Fruit fly (Drosophila melanogaster) whole organism, embryonic: ENCODE results near the gene Kat60.

ENCODE experiments used
- Abd-B ChIP-seq: fragments of 200-800 bp; sonication (Bioruptor generic); optimal IDR thresholded peaks from 2 replicates; lab custom pipeline; 2018; ENCODE audit warnings: missing biosample characterization, mild to moderate bottlenecking, missing genetic modification characterization, moderate library complexity
- B-H2 ChIP-seq: fragments of 200-800 bp; sonication (Bioruptor generic); optimal IDR thresholded peaks from 2 replicates; lab custom pipeline; 2018; ENCODE audit warnings: missing biosample characterization, mild to moderate bottlenecking, missing genetic modification characterization
- Blimp-1 ChIP-seq: fragments of 200-800 bp; sonication (Bioruptor generic); optimal IDR thresholded peaks from 3 replicates; lab custom pipeline; 2018; ENCODE audit warnings: missing biosample characterization, missing genetic modification characterization, mild to moderate bottlenecking, moderate library complexity, missing genetic modification reagents
- BtbVII ChIP-seq: fragments of 200-800 bp; sonication (Bioruptor generic); optimal IDR thresholded peaks from 3 replicates; lab custom pipeline; 2017; ENCODE audit warnings: missing biosample characterization, mild to moderate bottlenecking, missing genetic modification characterization
- C15 ChIP-seq: fragments of 200-800 bp; sonication (Bioruptor generic); IDR thresholded peaks from 3 replicates; pipeline ENCODE4 v1.3.6; 2022; ENCODE audit warnings: missing biosample characterization, missing genetic modification characterization
- CG10147 ChIP-seq: fragments of 200-800 bp; sonication (Bioruptor generic); optimal IDR thresholded peaks from 2 replicates; lab custom pipeline; 2019; ENCODE audit warnings: missing biosample characterization, mild to moderate bottlenecking, missing genetic modification characterization, moderate library complexity
- CG12071 ChIP-seq: fragments of 200-800 bp; sonication (Bioruptor generic); optimal IDR thresholded peaks from 3 replicates; lab custom pipeline; 2018; ENCODE audit warnings: missing biosample characterization, mild to moderate bottlenecking, missing genetic modification characterization
- CG12155 ChIP-seq: fragments of 200-800 bp; sonication (Bioruptor generic); optimal IDR thresholded peaks from 3 replicates; lab custom pipeline; 2016; ENCODE audit warnings: missing biosample characterization, missing genetic modification characterization
- CG12744 ChIP-seq: fragments of 200-800 bp; sonication (Bioruptor generic); optimal IDR thresholded peaks from 2 replicates; lab custom pipeline; 2016; ENCODE audit warnings: missing biosample characterization, missing genetic modification characterization
- CG12942 ChIP-seq: fragments of 200-800 bp; sonication (Bioruptor generic); optimal IDR thresholded peaks from 3 replicates; lab custom pipeline; 2016; ENCODE audit warnings: missing biosample characterization, missing genetic modification characterization
- CG14860 ChIP-seq: fragments of 200-800 bp; sonication (Bioruptor generic); IDR thresholded peaks from 3 replicates; pipeline ENCODE4 v1.3.6; 2022; ENCODE audit warnings: missing biosample characterization, missing genetic modification characterization; ENCODE audit not compliant: partially characterized antibody
- CG15011 ChIP-seq: fragments of 200-800 bp; sonication (Bioruptor generic); optimal IDR thresholded peaks from 3 replicates; lab custom pipeline; 2018; ENCODE audit warnings: missing biosample characterization, mild to moderate bottlenecking, missing genetic modification characterization
- CG17385 ChIP-seq: fragments of 200-800 bp; sonication (Bioruptor generic); optimal IDR thresholded peaks from 3 replicates; lab custom pipeline; 2018; ENCODE audit warnings: missing biosample characterization, mild to moderate bottlenecking, missing genetic modification characterization
- CG18764 ChIP-seq: fragments of 200-800 bp; sonication (Bioruptor generic); optimal IDR thresholded peaks from 3 replicates; lab custom pipeline; 2016; ENCODE audit warnings: missing biosample characterization, missing genetic modification characterization
- CG3726 ChIP-seq: fragments of 200-800 bp; sonication (Bioruptor generic); IDR thresholded peaks from 3 replicates; pipeline ENCODE4, ENCODE4 v1.3.6; 2022; ENCODE audit warnings: missing biosample characterization, missing genetic modification characterization
- CG3995 ChIP-seq: fragments of 200-800 bp; sonication (Bioruptor generic); optimal IDR thresholded peaks from 3 replicates; lab custom pipeline; 2016; ENCODE audit warnings: missing biosample characterization, missing genetic modification characterization
- CG7357 ChIP-seq: fragments of 200-800 bp; sonication (Bioruptor generic); IDR thresholded peaks from 3 replicates; pipeline ENCODE4 v1.3.6; 2022; ENCODE audit warnings: missing biosample characterization, missing genetic modification characterization
- CG7928 ChIP-seq: fragments of 200-800 bp; sonication (Bioruptor generic); optimal IDR thresholded peaks from 2 replicates; lab custom pipeline; 2017; ENCODE audit warnings: missing biosample characterization, mild to moderate bottlenecking, missing genetic modification characterization
- CG8359 ChIP-seq: fragments of 200-800 bp; sonication (Bioruptor generic); optimal IDR thresholded peaks from 2 replicates; lab custom pipeline; 2017; ENCODE audit warnings: missing biosample characterization, mild to moderate bottlenecking, missing genetic modification characterization, borderline replicate concordance
- CG9215 ChIP-seq: fragments of 200-800 bp; sonication (Bioruptor generic); IDR thresholded peaks from 2 replicates; pipeline ENCODE4 v1.3.6; 2022; ENCODE audit warnings: missing biosample characterization, missing genetic modification characterization
- CG9932 ChIP-seq: fragments of 200-800 bp; sonication (Bioruptor generic); IDR thresholded peaks from 2 replicates; pipeline ENCODE4 v1.3.6; 2022; ENCODE audit warnings: missing biosample characterization, missing genetic modification characterization
- Dbx ChIP-seq: fragments of 200-800 bp; sonication (Bioruptor generic); IDR thresholded peaks from 3 replicates; pipeline ENCODE4 v1.3.6; 2022; ENCODE audit warnings: missing biosample characterization, missing genetic modification characterization
- ERR ChIP-seq: fragments of 200-800 bp; sonication (Bioruptor generic); optimal IDR thresholded peaks from 2 replicates; lab custom pipeline; 2016; ENCODE audit warnings: missing biosample characterization, missing genetic modification characterization
- HmgZ ChIP-seq: fragments of 200-800 bp; sonication (Bioruptor generic); optimal IDR thresholded peaks from 2 replicates; lab custom pipeline; 2018; ENCODE audit warnings: missing biosample characterization, mild to moderate bottlenecking, missing genetic modification characterization
- Hsf ChIP-seq: fragments of 200-800 bp; sonication (Bioruptor generic); optimal IDR thresholded peaks from 3 replicates; lab custom pipeline; 2016; ENCODE audit warnings: missing biosample characterization, missing genetic modification characterization
- Lhr ChIP-seq: fragments of 200-800 bp; sonication (Bioruptor generic); optimal IDR thresholded peaks from 3 replicates; lab custom pipeline; 2017; ENCODE audit warnings: mild to moderate bottlenecking, missing biosample characterization, missing genetic modification reagents, missing genetic modification characterization
- MTF-1 ChIP-seq: fragments of 200-800 bp; sonication (Bioruptor generic); optimal IDR thresholded peaks from 2 replicates; lab custom pipeline; 2018; ENCODE audit warnings: missing biosample characterization, mild to moderate bottlenecking, missing genetic modification characterization, borderline replicate concordance
- Med ChIP-seq: fragments of 200-800 bp; sonication (Bioruptor generic); peaks from one replicate; lab custom pipeline; 2016; ENCODE audit warnings: missing biosample characterization, missing genetic modification characterization, mild to moderate bottlenecking, inconsistent platforms, moderate library complexity
- Meics ChIP-seq: fragments of 200-800 bp; sonication (Bioruptor generic); optimal IDR thresholded peaks from 2 replicates; lab custom pipeline; 2017; ENCODE audit warnings: missing biosample characterization, mild to moderate bottlenecking, missing genetic modification characterization
- Sin3A ChIP-seq: fragments of >200 bp; optimal IDR thresholded peaks from 2 replicates; lab custom pipeline; 2018
- Sox100B ChIP-seq: fragments of 200-800 bp; sonication (Bioruptor generic); optimal IDR thresholded peaks from 3 replicates; lab custom pipeline; 2018; ENCODE audit warnings: missing biosample characterization, mild to moderate bottlenecking, missing genetic modification characterization
- ac ChIP-seq: fragments of 200-800 bp; sonication (Bioruptor generic); optimal IDR thresholded peaks from 3 replicates; lab custom pipeline; 2017; ENCODE audit warnings: missing biosample characterization, mild to moderate bottlenecking, missing genetic modification characterization
- ase ChIP-seq: fragments of 200-800 bp; sonication (Bioruptor generic); IDR thresholded peaks from 3 replicates; pipeline ENCODE4 v1.3.6; 2022; ENCODE audit warnings: missing biosample characterization, missing genetic modification characterization
- crc ChIP-seq: fragments of 200-800 bp; sonication (Bioruptor generic); optimal IDR thresholded peaks from 2 replicates; lab custom pipeline; 2016; ENCODE audit warnings: missing biosample characterization, missing genetic modification characterization
- danr ChIP-seq: fragments of 200-800 bp; sonication (Bioruptor generic); IDR thresholded peaks from 2 replicates; pipeline ENCODE4 v1.3.6; 2022; ENCODE audit warnings: missing biosample characterization, missing genetic modification characterization
- h ChIP-seq: fragments of >200 bp; optimal IDR thresholded peaks from 2 replicates; lab custom pipeline; 2017
- ham ChIP-seq: fragments of 200-800 bp; sonication (Bioruptor generic); IDR thresholded peaks from 2 replicates; pipeline ENCODE4 v1.3.6; 2022; ENCODE audit warnings: missing biosample characterization, missing genetic modification characterization
- ind ChIP-seq: fragments of 200-800 bp; sonication (Bioruptor generic); optimal IDR thresholded peaks from 3 replicates; lab custom pipeline; 2016; ENCODE audit warnings: missing biosample characterization, missing genetic modification characterization
- lmd ChIP-seq: fragments of 200-800 bp; sonication (Bioruptor generic); IDR thresholded peaks from 2 replicates; pipeline ENCODE4 v1.3.6; 2022; ENCODE audit warnings: missing biosample characterization, missing genetic modification characterization
- lov ChIP-seq, 2 experiments: fragments of 200-800 bp in 1 of 2; fragments of >200 bp in 1 of 2; sonication (Bioruptor generic) in 1 of 2; IDR thresholded peaks in 1 of 2; optimal IDR thresholded peaks in 1 of 2; 2 replicates in 1 of 2; 3 replicates in 1 of 2; pipeline versions ENCODE4 v1.3.6 to Lab custom; 2017 to 2022; ENCODE audit warnings: missing biosample characterization in 1 of 2, missing genetic modification characterization in 1 of 2
- odd ChIP-seq: fragments of 200-800 bp; sonication (Bioruptor generic); optimal IDR thresholded peaks from 2 replicates; lab custom pipeline; 2017; ENCODE audit warnings: missing biosample characterization, mild to moderate bottlenecking, missing genetic modification characterization
- pfk ChIP-seq: fragments of 200-800 bp; sonication (Bioruptor generic); optimal IDR thresholded peaks from 2 replicates; lab custom pipeline; 2018; ENCODE audit warnings: missing biosample characterization, mild to moderate bottlenecking, missing genetic modification characterization, moderate library complexity
- ro ChIP-seq: fragments of 200-800 bp; sonication (Bioruptor generic); IDR thresholded peaks from 2 replicates; pipeline ENCODE4 v1.3.6; 2022; ENCODE audit warnings: missing biosample characterization, missing genetic modification characterization
- salm ChIP-seq: fragments of 200-800 bp; sonication (Bioruptor generic); optimal IDR thresholded peaks from 2 replicates; lab custom pipeline; 2018; ENCODE audit warnings: missing biosample characterization, mild to moderate bottlenecking, missing genetic modification characterization
- sc ChIP-seq, 3 experiments: fragments of >200 bp in 2 of 3; fragments of 200-800 bp in 1 of 3; sonication (Bioruptor generic) in 1 of 3; optimal IDR thresholded peaks; 2 replicates in 2 of 3; 3 replicates in 1 of 3; lab custom pipeline; 2017; ENCODE audit warnings: mild to moderate bottlenecking in 1 of 3, missing biosample characterization in 1 of 3, missing genetic modification characterization in 1 of 3, missing genetic modification reagents in 1 of 3
- scrt ChIP-seq: fragments of 200-800 bp; sonication (Bioruptor generic); optimal IDR thresholded peaks from 2 replicates; lab custom pipeline; 2018; ENCODE audit warnings: missing biosample characterization, mild to moderate bottlenecking, missing genetic modification characterization, moderate library complexity
- slou ChIP-seq: fragments of 200-800 bp; sonication (Bioruptor generic); optimal IDR thresholded peaks from 3 replicates; lab custom pipeline; 2016; ENCODE audit warnings: missing biosample characterization, missing genetic modification characterization
- ssp ChIP-seq: fragments of 200-800 bp; sonication (Bioruptor generic); IDR thresholded peaks from 2 replicates; pipeline ENCODE4 v1.3.6; 2022; ENCODE audit warnings: missing biosample characterization, missing genetic modification characterization
- tap ChIP-seq: fragments of 200-800 bp; optimal IDR thresholded peaks from 3 replicates; lab custom pipeline; 2019; ENCODE audit warnings: missing biosample characterization, mild to moderate bottlenecking, missing genetic modification characterization, moderate library complexity
- vvl ChIP-seq: fragments of 200-800 bp; sonication (Bioruptor generic); IDR thresholded peaks from 2 replicates; pipeline ENCODE4 v1.3.6; 2022; ENCODE audit warnings: missing biosample characterization, missing genetic modification characterization

Kat60 gene

DNA sequence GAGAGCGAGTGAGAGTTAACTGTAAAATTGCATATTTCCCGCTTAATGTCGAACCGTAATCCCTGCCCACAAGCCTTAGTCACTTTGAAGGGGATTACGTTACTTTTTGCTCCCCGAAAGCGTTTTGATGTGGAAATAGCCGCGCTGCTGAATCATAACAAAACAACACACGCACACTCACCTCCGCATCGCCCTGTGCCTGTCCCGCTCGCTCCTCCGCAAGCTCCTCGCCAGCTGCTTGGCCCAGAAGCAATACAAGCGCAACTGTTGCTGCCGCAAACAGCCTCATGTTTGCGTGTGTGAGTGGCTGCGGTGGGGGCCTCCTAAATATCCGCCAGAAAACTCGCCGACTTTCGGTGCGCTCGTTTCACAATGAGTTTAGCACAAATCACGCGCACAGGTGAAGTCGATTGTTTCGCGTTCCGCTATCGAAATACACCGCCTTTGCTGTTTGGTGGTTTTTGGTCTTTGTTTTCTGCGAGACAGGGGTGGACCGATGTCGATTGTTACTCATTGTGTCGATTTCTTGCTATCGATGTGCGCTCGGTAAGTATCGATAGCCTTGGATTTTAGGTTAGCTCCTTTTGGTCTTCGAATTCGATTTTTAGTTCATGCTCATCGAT, 19.3 kb upstream of the Kat60 start, which contains the start of gene CtsF (continued):
- TF ChIP-seq CG8359 (GFP tag; lab: Kevin White, UChicago) (no peak), ind (GFP tag; lab: Kevin White, UChicago) (no peak), CG3995 (GFP tag; lab: Kevin White, UChicago) (no peak), ro (GFP tag; lab: Robert Waterston, UW) (no peak), Med (peak; percentile 88), CG10147 (GFP tag; lab: Kevin White, UChicago) (peak; percentile 16), CG7928 (GFP tag; lab: Kevin White, UChicago) (no peak), slou (GFP tag; lab: Kevin White, UChicago) (no peak), pfk (GFP tag; lab: Kevin White, UChicago) (no peak), vvl (0 out of 2 replicates have a peak, but pooled peaks have one; percentile 45), BtbVII (GFP tag; lab: Kevin White, UChicago) (no peak), lov (optimal IDR thresholded peaks at IDR 0.05; lab: Kevin White, UChicago) (no peak), lov (GFP tag; IDR thresholded peaks at IDR 0.05; lab: Robert Waterston, UW) (0 out of 3 replicates have a peak, but pooled peaks have one; percentile 21), CG9932 (GFP tag; lab: Robert Waterston, UW) (peak; percentile 62), odd (GFP tag; lab: Kevin White, UChicago) (peak; percentile 35), danr (GFP tag; lab: Robert Waterston, UW) (no peak), CG15011 (GFP tag; lab: Kevin White, UChicago) (no peak), CG12155 (GFP tag; lab: Kevin White, UChicago) (no peak), Abd-B (GFP tag; lab: Kevin White, UChicago) (no peak), Sox100B (GFP tag; lab: Kevin White, UChicago) (no peak), scrt (GFP tag; lab: Kevin White, UChicago) (peak; percentile 94), CG18764 (no peak), ssp (GFP tag; lab: Robert Waterston, UW) (0 out of 2 replicates have a peak, but pooled peaks have one; percentile 20), CG7357 (GFP tag; lab: Robert Waterston, UW) (no peak), CG14860 (GFP tag; lab: Robert Waterston, UW) (peak; percentile 100), sc (optimal IDR thresholded peaks at IDR 0.05; lab: Kevin White, UChicago) (no peak), sc (GFP tag; optimal IDR thresholded peaks at IDR 0.05; lab: Kevin White, UChicago) (no peak), Blimp-1 (no peak), ac (no peak), ase (GFP tag; lab: Robert Waterston, UW) (no peak), Sin3A (lab: Kevin White, UChicago) (peak; percentile 66), Dbx (GFP tag; lab: Robert Waterston, UW) (0 out of 3 replicates have a peak, but pooled peaks have one; percentile 58), HmgZ (tag; lab: Kevin White, UChicago) (peak; percentile 78), crc (GFP tag; lab: Kevin White, UChicago) (no peak), Lhr (GFP tag; lab: Kevin White, UChicago) (peak; percentile 14), B-H2 (GFP tag; lab: Kevin White, UChicago) (no peak), tap (peak; percentile 30), Meics (no peak), C15 (GFP tag; lab: Robert Waterston, UW) (no peak), ham (no peak), h (lab: Kevin White, UChicago) (no peak), CG12942 (GFP tag; lab: Kevin White, UChicago) (no peak), Hsf (no peak), ERR (GFP tag; lab: Kevin White, UChicago) (no peak), salm (tag; lab: Kevin White, UChicago) (no peak), lmd (GFP tag; lab: Robert Waterston, UW) (no peak), CG3726 (GFP tag; lab: Robert Waterston, UW) (no peak), CG12744 (GFP tag; lab: Kevin White, UChicago) (no peak), CG17385 (GFP tag; lab: Kevin White, UChicago) (no peak), CG9215 (GFP tag; lab: Robert Waterston, UW) (no peak), MTF-1 (GFP tag; lab: Kevin White, UChicago) (no peak), CG12071 (GFP tag; lab: Kevin White, UChicago) (no peak)
